Fruit fly (Drosophila melanogaster) whole organism, embryonic: Measurements from ENCODE around the gene CG42307.

Experiments
- Atf-2 ChIP-seq: fragments of 200-800 bp; sonication (Bioruptor generic); optimal IDR thresholded peaks from 2 replicates; lab custom pipeline; 2016; ENCODE audit warnings: missing biosample characterization, missing genetic modification characterization
- Atf3 ChIP-seq: fragments of 200-800 bp; sonication (Bioruptor generic); optimal IDR thresholded peaks from 3 replicates; lab custom pipeline; 2016; ENCODE audit warnings: missing biosample characterization, missing genetic modification characterization
- Atf6 ChIP-seq: fragments of 200-800 bp; sonication (Bioruptor generic); IDR thresholded peaks from 2 replicates; pipeline ENCODE4 v1.3.6; 2022; ENCODE audit warnings: missing biosample characterization, missing genetic modification characterization
- BtbVII ChIP-seq: fragments of 200-800 bp; sonication (Bioruptor generic); optimal IDR thresholded peaks from 3 replicates; lab custom pipeline; 2017; ENCODE audit warnings: missing biosample characterization, mild to moderate bottlenecking, missing genetic modification characterization
- CG11085 ChIP-seq: fragments of 200-800 bp; sonication (Bioruptor generic); IDR thresholded peaks from 2 replicates; pipeline ENCODE4 v1.3.6; 2022; ENCODE audit warnings: missing biosample characterization, missing genetic modification characterization
- CG12104 ChIP-seq: fragments of 200-800 bp; sonication (Bioruptor generic); optimal IDR thresholded peaks from 3 replicates; lab custom pipeline; 2016; ENCODE audit warnings: missing biosample characterization, missing genetic modification characterization
- CG15601 ChIP-seq: fragments of 200-800 bp; sonication (Bioruptor generic); optimal IDR thresholded peaks from 3 replicates; lab custom pipeline; 2019; ENCODE audit warnings: missing biosample characterization, mild to moderate bottlenecking, missing genetic modification characterization, moderate library complexity
- CG17612 ChIP-seq: fragments of 200-800 bp; sonication (Bioruptor generic); IDR thresholded peaks from 2 replicates; pipeline ENCODE4 v1.3.6; 2022; ENCODE audit warnings: missing biosample characterization, missing genetic modification characterization
- CG2120 ChIP-seq: fragments of 200-800 bp; sonication (Bioruptor generic); optimal IDR thresholded peaks from 3 replicates; lab custom pipeline; 2016; ENCODE audit warnings: missing biosample characterization, missing genetic modification characterization
- CG2202 ChIP-seq: fragments of 200-800 bp; sonication (Bioruptor generic); optimal IDR thresholded peaks from 2 replicates; lab custom pipeline; 2018; ENCODE audit warnings: missing biosample characterization, mild to moderate bottlenecking, missing genetic modification characterization
- CG30403 ChIP-seq: fragments of 200-800 bp; sonication (Bioruptor generic); optimal IDR thresholded peaks from 3 replicates; lab custom pipeline; 2016; ENCODE audit warnings: missing biosample characterization, missing genetic modification characterization
- CG30431 ChIP-seq: fragments of 200-800 bp; sonication (Bioruptor generic); optimal IDR thresholded peaks from 2 replicates; lab custom pipeline; 2017; ENCODE audit warnings: missing biosample characterization, missing genetic modification characterization
- CG32532 ChIP-seq: fragments of 200-800 bp; sonication (Bioruptor generic); IDR thresholded peaks from 2 replicates; pipeline ENCODE4 v1.3.6; 2022; ENCODE audit warnings: missing biosample characterization, missing genetic modification characterization
- CG32767 ChIP-seq: fragments of 200-800 bp; sonication (Bioruptor generic); IDR thresholded peaks from 2 replicates; pipeline ENCODE4 v1.3.6; 2022; ENCODE audit warnings: missing biosample characterization, missing genetic modification characterization
- CG33213 ChIP-seq: fragments of 200-800 bp; sonication (Bioruptor generic); optimal IDR thresholded peaks from 3 replicates; lab custom pipeline; 2016; ENCODE audit warnings: missing biosample characterization, missing genetic modification characterization
- CG3838 ChIP-seq: fragments of 200-800 bp; sonication (Bioruptor generic); optimal IDR thresholded peaks from 3 replicates; lab custom pipeline; 2016; ENCODE audit warnings: missing biosample characterization, missing genetic modification characterization
- CG5180 ChIP-seq: fragments of 200-800 bp; sonication (Bioruptor generic); optimal IDR thresholded peaks from 3 replicates; lab custom pipeline; 2017; ENCODE audit warnings: missing biosample characterization, missing genetic modification characterization, mild to moderate bottlenecking, moderate library complexity, missing genetic modification reagents
- CG6654 ChIP-seq: fragments of 200-800 bp; sonication (Bioruptor generic); optimal IDR thresholded peaks from 2 replicates; lab custom pipeline; 2017; ENCODE audit warnings: missing biosample characterization, mild to moderate bottlenecking, missing genetic modification characterization
- CG7745 ChIP-seq: fragments of 200-800 bp; sonication (Bioruptor generic); optimal IDR thresholded peaks from 2 replicates; lab custom pipeline; 2018; ENCODE audit warnings: missing biosample characterization, mild to moderate bottlenecking, missing genetic modification characterization, moderate library complexity
- CG7786 ChIP-seq: fragments of 200-800 bp; sonication (Bioruptor generic); optimal IDR thresholded peaks from 2 replicates; lab custom pipeline; 2016; ENCODE audit warnings: missing biosample characterization, missing genetic modification characterization
- CG7963 ChIP-seq: fragments of 200-800 bp; sonication (Bioruptor generic); IDR thresholded peaks from 3 replicates; pipeline ENCODE4 v1.3.6; 2022; ENCODE audit warnings: missing biosample characterization, missing genetic modification characterization; ENCODE audit not compliant: partially characterized antibody
- CG8478 ChIP-seq: fragments of >200 bp; optimal IDR thresholded peaks from 2 replicates; lab custom pipeline; 2018
- CG9817 ChIP-seq: fragments of 200-800 bp; sonication (Bioruptor generic); optimal IDR thresholded peaks from 2 replicates; lab custom pipeline; 2018; ENCODE audit warnings: missing biosample characterization, mild to moderate bottlenecking, missing genetic modification characterization, moderate library complexity
- Chrac-16 ChIP-seq: fragments of 200-800 bp; sonication (Bioruptor generic); optimal IDR thresholded peaks from 3 replicates; lab custom pipeline; 2016; ENCODE audit warnings: missing biosample characterization, missing genetic modification characterization
- E2f2 ChIP-seq: fragments of 200-800 bp; sonication (Bioruptor generic); IDR thresholded peaks from 2 replicates; pipeline ENCODE4 v1.3.6; 2022; ENCODE audit warnings: missing biosample characterization, missing genetic modification characterization
- HLH4C ChIP-seq: fragments of 200-800 bp; sonication (Bioruptor generic); IDR thresholded peaks from 3 replicates; pipeline ENCODE4 v1.3.6; 2022; ENCODE audit warnings: missing biosample characterization, missing genetic modification characterization; ENCODE audit not compliant: partially characterized antibody
- Lhr ChIP-seq: fragments of 200-800 bp; sonication (Bioruptor generic); optimal IDR thresholded peaks from 3 replicates; lab custom pipeline; 2017; ENCODE audit warnings: mild to moderate bottlenecking, missing biosample characterization, missing genetic modification reagents, missing genetic modification characterization
- Mad ChIP-seq: fragments of 200-800 bp; sonication (Bioruptor generic); optimal IDR thresholded peaks from 2 replicates; lab custom pipeline; 2016; ENCODE audit warnings: missing biosample characterization, missing genetic modification characterization
- Myb ChIP-seq: fragments of 200-800 bp; sonication (Bioruptor generic); optimal IDR thresholded peaks from 2 replicates; lab custom pipeline; 2016; ENCODE audit warnings: missing biosample characterization, missing genetic modification characterization
- Ravus ChIP-seq: fragments of 200-800 bp; sonication (Bioruptor generic); IDR thresholded peaks from 2 replicates; pipeline ENCODE4 v1.3.6; 2022; ENCODE audit warnings: missing biosample characterization, missing genetic modification characterization
- Scr ChIP-seq: fragments of 200-800 bp; sonication (Bioruptor generic); IDR thresholded peaks from 2 replicates; pipeline ENCODE4 v1.3.6; 2022; ENCODE audit warnings: missing biosample characterization, missing genetic modification characterization; ENCODE audit not compliant: partially characterized antibody
- Side ChIP-seq: fragments of 200-800 bp; sonication (Bioruptor generic); optimal IDR thresholded peaks from 2 replicates; lab custom pipeline; 2016; ENCODE audit warnings: missing biosample characterization, missing genetic modification characterization
- Ssrp ChIP-seq: fragments of 200-800 bp; sonication (Bioruptor generic); optimal IDR thresholded peaks from 2 replicates; lab custom pipeline; 2018; ENCODE audit warnings: missing biosample characterization, mild to moderate bottlenecking, missing genetic modification characterization, moderate library complexity
- bab2 ChIP-seq: fragments of 200-800 bp; sonication (Bioruptor generic); optimal IDR thresholded peaks from 2 replicates; lab custom pipeline; 2016; ENCODE audit warnings: missing biosample characterization, missing genetic modification characterization
- bcd ChIP-seq: fragments of 200-800 bp; sonication (Bioruptor generic); optimal IDR thresholded peaks from 2 replicates; lab custom pipeline; 2017; ENCODE audit warnings: missing biosample characterization, mild to moderate bottlenecking, missing genetic modification characterization
- chinmo ChIP-seq: fragments of 200-800 bp; sonication (Bioruptor generic); IDR thresholded peaks from 4 replicates; pipeline ENCODE4 v1.3.6; 2022; ENCODE audit warnings: missing biosample characterization, missing genetic modification characterization; ENCODE audit not compliant: partially characterized antibody
- chm ChIP-seq: fragments of 200-800 bp; sonication (Bioruptor generic); IDR thresholded peaks from 2 replicates; pipeline ENCODE4 v1.3.6; 2022; ENCODE audit warnings: missing biosample characterization, missing genetic modification characterization
- crp ChIP-seq, 2 experiments: fragments of 200-800 bp; sonication (Bioruptor generic); optimal IDR thresholded peaks; 2 replicates in 1 of 2; 3 replicates in 1 of 2; lab custom pipeline; 2017; ENCODE audit warnings: missing biosample characterization in 2 of 2, missing genetic modification characterization in 2 of 2, mild to moderate bottlenecking in 1 of 2, moderate library complexity in 1 of 2
- dati ChIP-seq: fragments of 200-800 bp; sonication (Bioruptor generic); IDR thresholded peaks from 2 replicates; pipeline ENCODE4 v1.3.6; 2022; ENCODE audit warnings: missing biosample characterization, missing genetic modification characterization
- gsb-n ChIP-seq: fragments of 200-800 bp; sonication (Bioruptor generic); optimal IDR thresholded peaks from 3 replicates; lab custom pipeline; 2018; ENCODE audit warnings: missing biosample characterization, mild to moderate bottlenecking, missing genetic modification characterization
- onecut ChIP-seq: fragments of 200-800 bp; sonication (Bioruptor generic); IDR thresholded peaks from 2 replicates; pipeline ENCODE4 v1.3.6; 2022; ENCODE audit warnings: missing biosample characterization, missing genetic modification characterization
- pb ChIP-seq: fragments of 200-800 bp; sonication (Bioruptor generic); optimal IDR thresholded peaks from 3 replicates; lab custom pipeline; 2016; ENCODE audit warnings: missing biosample characterization, missing genetic modification characterization
- pros ChIP-seq: fragments of 200-800 bp; sonication (Bioruptor generic); optimal IDR thresholded peaks from 3 replicates; lab custom pipeline; 2019; ENCODE audit warnings: missing biosample characterization, mild to moderate bottlenecking, missing genetic modification characterization, moderate library complexity
- run ChIP-seq: fragments of 200-800 bp; sonication (Bioruptor generic); optimal IDR thresholded peaks from 3 replicates; lab custom pipeline; 2018; ENCODE audit warnings: missing biosample characterization, mild to moderate bottlenecking, missing genetic modification characterization
- salm ChIP-seq: fragments of 200-800 bp; sonication (Bioruptor generic); optimal IDR thresholded peaks from 2 replicates; lab custom pipeline; 2018; ENCODE audit warnings: missing biosample characterization, mild to moderate bottlenecking, missing genetic modification characterization
- sim ChIP-seq: fragments of 200-800 bp; sonication (Bioruptor generic); IDR thresholded peaks from 2 replicates; pipeline ENCODE4 v1.3.6; 2022; ENCODE audit warnings: missing biosample characterization, missing genetic modification characterization
- tap ChIP-seq: fragments of 200-800 bp; optimal IDR thresholded peaks from 3 replicates; lab custom pipeline; 2019; ENCODE audit warnings: missing biosample characterization, mild to moderate bottlenecking, missing genetic modification characterization, moderate library complexity
- tup ChIP-seq: fragments of 200-800 bp; sonication (Bioruptor generic); optimal IDR thresholded peaks from 2 replicates; lab custom pipeline; 2016; ENCODE audit warnings: missing biosample characterization, mild to moderate bottlenecking, missing genetic modification characterization, moderate library complexity
- usp ChIP-seq: fragments of >200 bp; optimal IDR thresholded peaks from 2 replicates; lab custom pipeline; 2017; ENCODE audit warnings: missing biosample characterization, missing genetic modification characterization

CG42307 gene

DNA sequence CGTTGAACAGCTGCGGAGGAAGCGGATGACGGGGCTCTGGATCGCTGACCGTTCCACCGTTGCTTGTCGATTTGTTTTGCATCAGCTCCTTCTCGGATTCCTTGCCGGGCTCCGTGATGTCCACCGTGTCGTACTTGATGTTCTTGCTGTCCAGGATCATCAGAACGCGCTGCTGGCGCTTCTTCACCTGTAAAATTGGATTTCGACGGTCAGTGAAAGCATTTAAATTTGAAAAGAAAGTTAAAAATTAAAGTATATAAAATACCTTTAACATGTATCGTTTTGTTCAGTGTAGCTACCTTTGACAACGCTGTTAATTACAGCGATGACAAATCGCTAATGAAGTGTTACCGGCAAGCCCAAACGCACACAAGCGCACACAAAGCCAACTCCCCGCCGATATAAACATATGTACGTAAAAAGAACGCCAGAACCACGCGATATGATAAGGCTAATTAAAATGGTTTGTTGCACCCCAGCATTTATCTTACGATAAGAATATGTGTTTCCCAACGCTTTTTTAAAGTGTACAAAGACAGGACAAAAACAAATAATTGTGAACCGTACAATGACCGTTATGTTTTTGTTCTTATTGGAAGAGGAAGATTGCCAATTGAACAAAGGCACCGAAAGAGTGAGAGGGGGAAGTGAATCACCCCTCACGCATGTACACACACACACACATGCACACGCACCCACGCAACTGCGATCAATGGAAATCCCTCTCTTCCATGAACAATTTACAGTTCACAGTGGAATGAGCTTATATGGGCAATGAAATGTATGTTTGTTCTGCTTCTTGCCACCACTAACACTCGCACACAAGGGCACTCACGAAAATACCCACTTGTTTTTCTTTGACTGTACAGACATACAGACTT, 39.1 kb downstream of the CG42307 start (continued):
- TF ChIP-seq sim (GFP tag; lab: Robert Waterston, UW) (no peak), CG6654 (GFP tag; lab: Kevin White, UChicago) (no peak), CG7745 (tag; lab: Kevin White, UChicago) (no peak), bab2 (GFP tag; lab: Kevin White, UChicago) (peak; percentile 3), CG32767 (GFP tag; lab: Robert Waterston, UW) (peak; percentile 42; the same call in 1 of the 2 replicates), chinmo (GFP tag; lab: Robert Waterston, UW) (peak; percentile 81; the same call in 2 of the 4 replicates), CG15601 (tag; lab: Kevin White, UChicago) (no peak), Lhr (GFP tag; lab: Kevin White, UChicago) (no peak), CG5180 (GFP tag; lab: Kevin White, UChicago) (no peak), CG11085 (GFP tag; lab: Robert Waterston, UW) (no peak), CG7786 (GFP tag; lab: Kevin White, UChicago) (no peak), pb (GFP tag; lab: Kevin White, UChicago) (no peak), CG32532 (GFP tag; lab: Robert Waterston, UW) (peak; percentile 57), salm (tag; lab: Kevin White, UChicago) (no peak), tap (peak; percentile 29), CG33213 (no peak), CG8478 (no peak), dati (no peak), crp (GFP tag; optimal IDR thresholded peaks at IDR 0.05; lab: Kevin White, UChicago) (no peak), chm (0 out of 2 replicates have a peak, but pooled peaks have one; percentile 8), usp (no peak), HLH4C (GFP tag; lab: Robert Waterston, UW) (no peak; the same call in 2 of the 3 replicates), CG3838 (GFP tag; lab: Kevin White, UChicago) (no peak), CG30403 (GFP tag; lab: Kevin White, UChicago) (peak; percentile 32), Ssrp (no peak), CG30431 (GFP tag; lab: Kevin White, UChicago) (no peak), tup (no peak), Scr (no peak), pros (GFP tag; lab: Kevin White, UChicago) (peak; percentile 70), Ravus (GFP tag; lab: Robert Waterston, UW) (no peak), CG2120 (GFP tag; lab: Kevin White, UChicago) (peak; percentile 59), CG12104 (no peak), Mad (GFP tag; lab: Kevin White, UChicago) (no peak), Atf6 (GFP tag; lab: Robert Waterston, UW) (peak; percentile 50; the same call in 1 of the 2 replicates), bcd (GFP tag; lab: Kevin White, UChicago) (peak; percentile 27), gsb-n (tag; lab: Kevin White, UChicago) (no peak), Side (GFP tag; lab: Kevin White, UChicago) (no peak), CG7963 (GFP tag; lab: Robert Waterston, UW) (no peak), CG9817 (tag; lab: Kevin White, UChicago) (no peak), run (no peak), E2f2 (GFP tag; lab: Robert Waterston, UW) (peak; percentile 24; the same call in 1 of the 2 replicates), Myb (GFP tag; lab: Kevin White, UChicago) (no peak), CG17612 (GFP tag; lab: Robert Waterston, UW) (no peak), Atf3 (GFP tag; lab: Kevin White, UChicago) (no peak), BtbVII (GFP tag; lab: Kevin White, UChicago) (no peak), Atf-2 (no peak), onecut (GFP tag; lab: Robert Waterston, UW) (0 out of 2 replicates have a peak, but pooled peaks have one; percentile 25), CG2202 (tag; lab: Kevin White, UChicago) (no peak), Chrac-16 (GFP tag; lab: Kevin White, UChicago) (no peak)
